Worm (Caenorhabditis elegans) whole organism, midembryonic: Measurements from ENCODE around the gene cyp-44A1.

Experiments
- T22C8.4 ChIP-seq: fragments of 200-800 bp; sonication (Bioruptor generic); IDR thresholded peaks from 2 replicates; pipeline ENCODE4 v1.3.6; 2022; ENCODE audit warnings: missing genetic modification characterization, missing compliant biosample characterization
- cog-1 ChIP-seq: sonication (generic microtip); optimal IDR thresholded peaks from 2 replicates; lab custom pipeline; 2016; ENCODE audit warnings: missing genetic modification characterization, missing compliant biosample characterization
- flt-1 ChIP-seq: fragments of 200-800 bp; sonication (Bioruptor generic); IDR thresholded peaks from 2 replicates; pipeline ENCODE4 v1.3.6; 2022; ENCODE audit warnings: missing genetic modification characterization, missing compliant biosample characterization
- klf-2 ChIP-seq: fragments of 200-800 bp; sonication (Bioruptor generic); conservative IDR thresholded peaks from 2 replicates; pipeline ENCODE4 v1.3.6; 2022; ENCODE audit warnings: missing genetic modification reagents, missing genetic modification characterization, missing compliant biosample characterization
- med-1 ChIP-seq: sonication (generic microtip); optimal IDR thresholded peaks from 2 replicates; lab custom pipeline; 2017; ENCODE audit warnings: missing genetic modification characterization, mild to moderate bottlenecking, missing compliant biosample characterization, antibody characterized with exemption, missing genetic modification reagents; ENCODE audit not compliant: insufficient read depth
- ref-1 ChIP-seq: fragments of 200-800 bp; sonication (Bioruptor generic); conservative IDR thresholded peaks from 2 replicates; pipeline ENCODE4 v1.3.6; 2022; ENCODE audit warnings: missing genetic modification reagents, missing genetic modification characterization, missing compliant biosample characterization
- tab-1 ChIP-seq: fragments of 200-800 bp; sonication (Bioruptor generic); IDR thresholded peaks from 2 replicates; pipeline ENCODE4 v1.3.6; 2022; ENCODE audit warnings: missing genetic modification characterization, missing compliant biosample characterization
- ztf-23 ChIP-seq: fragments of 200-800 bp; sonication (Bioruptor generic); IDR thresholded peaks from 2 replicates; pipeline ENCODE4 v1.3.6; 2022; ENCODE audit warnings: missing genetic modification reagents, missing genetic modification characterization, missing compliant biosample characterization
- ztf-29 ChIP-seq: fragments of 200-800 bp; sonication (Bioruptor generic); IDR thresholded peaks from 2 replicates; pipeline ENCODE4 v1.3.6; 2022; ENCODE audit warnings: missing genetic modification reagents, missing genetic modification characterization, missing compliant biosample characterization

Gene cyp-44A1

DNA sequence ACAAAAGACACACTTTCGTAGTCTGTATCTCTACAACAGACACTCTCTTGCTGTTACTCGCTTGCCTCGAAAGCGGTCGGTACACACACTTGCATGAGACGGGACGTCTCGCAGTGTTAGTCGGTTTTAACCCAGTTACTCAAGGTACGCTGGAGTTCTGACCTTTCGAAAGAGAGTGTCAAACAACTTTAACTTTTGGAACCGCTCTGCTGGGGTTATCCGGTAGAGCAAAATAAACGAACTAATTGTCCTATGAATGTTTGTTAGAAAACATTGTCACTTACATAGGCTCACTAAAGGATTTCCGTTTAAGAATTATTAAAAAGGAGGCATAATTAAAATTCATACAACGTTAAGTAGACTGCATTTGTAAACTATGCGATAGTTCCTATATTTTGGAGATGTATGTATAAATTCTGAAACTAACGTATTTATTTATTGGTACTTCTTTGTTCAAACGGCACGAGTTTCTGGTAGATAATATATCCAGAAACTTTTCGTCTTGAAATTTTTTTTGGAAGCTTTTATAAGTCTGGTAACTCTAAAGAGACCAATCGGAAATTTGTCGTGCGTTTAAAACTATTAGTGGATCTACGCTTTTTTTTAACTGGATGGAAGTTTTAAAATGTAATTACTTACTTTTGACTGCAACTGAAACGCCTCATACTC, 39.8 kb downstream of the cyp-44A1 start:
- TF ChIP-seq med-1 = peak; percentile 60
- peak; percentile 53; the same call in 1 of the 2 replicates for TF ChIP-seq ref-1 (GFP tag; lab: Robert Waterston, UW)
- no peak; the same call in none of the 2 replicates for TF ChIP-seq klf-2 (GFP tag; lab: Robert Waterston, UW)
- peak; percentile 64 for TF ChIP-seq T22C8.4
- TF ChIP-seq ztf-23 (GFP tag; lab: Robert Waterston, UW) = peak; percentile 84
- TF ChIP-seq ztf-29 (GFP tag; lab: Robert Waterston, UW) = 0 out of 2 replicates have a peak, but pooled peaks have one; percentile 40
- peak; percentile 95 for TF ChIP-seq cog-1 (tag; lab: Kevin White, UChicago)
- peak; percentile 93 for TF ChIP-seq flt-1 (GFP tag; lab: Robert Waterston, UW)
- TF ChIP-seq tab-1 = peak; percentile 82

- TF ChIP-seq tab-1 = no peak
- TF ChIP-seq flt-1 (GFP tag; lab: Robert Waterston, UW) = no peak
- no peak for TF ChIP-seq ztf-29 (GFP tag; lab: Robert Waterston, UW)
- no peak for TF ChIP-seq ztf-23 (GFP tag; lab: Robert Waterston, UW)
- TF ChIP-seq T22C8.4 = no peak
- TF ChIP-seq cog-1 (tag; lab: Kevin White, UChicago) = no peak
- TF ChIP-seq med-1 = no peak
- no peak for TF ChIP-seq ref-1 (GFP tag; lab: Robert Waterston, UW)
- TF ChIP-seq klf-2 (GFP tag; lab: Robert Waterston, UW) = no peak
These were observed 40.3 kb downstream of the cyp-44A1 start for ce11 chrII:5544145-5544515.

- TF ChIP-seq ref-1 (GFP tag; lab: Robert Waterston, UW) (no peak), ztf-29 (GFP tag; lab: Robert Waterston, UW) (no peak), klf-2 (GFP tag; lab: Robert Waterston, UW) (no peak), flt-1 (GFP tag; lab: Robert Waterston, UW) (no peak), T22C8.4 (no peak), ztf-23 (GFP tag; lab: Robert Waterston, UW) (no peak), cog-1 (tag; lab: Kevin White, UChicago) (no peak), tab-1 (no peak), med-1 (no peak)
These were observed 40.9 kb downstream of the cyp-44A1 start, which contains the start of gene ins-13 for ce11 chrII:5544764-5545163. TSS of gene ins-13 (minus strand) at chrII:5544864.

- TF ChIP-seq med-1 (no peak), flt-1 (GFP tag; lab: Robert Waterston, UW) (no peak), tab-1 (no peak), klf-2 (GFP tag; lab: Robert Waterston, UW) (no peak), ztf-29 (GFP tag; lab: Robert Waterston, UW) (no peak), T22C8.4 (no peak), cog-1 (tag; lab: Kevin White, UChicago) (no peak), ref-1 (GFP tag; lab: Robert Waterston, UW) (no peak)
These were observed 43.6 kb downstream of the cyp-44A1 start, which contains the start of gene acdh-2 for ce11 chrII:5547442-5547894. TSS of gene acdh-2 (minus strand) at chrII:5547492.

DNA sequence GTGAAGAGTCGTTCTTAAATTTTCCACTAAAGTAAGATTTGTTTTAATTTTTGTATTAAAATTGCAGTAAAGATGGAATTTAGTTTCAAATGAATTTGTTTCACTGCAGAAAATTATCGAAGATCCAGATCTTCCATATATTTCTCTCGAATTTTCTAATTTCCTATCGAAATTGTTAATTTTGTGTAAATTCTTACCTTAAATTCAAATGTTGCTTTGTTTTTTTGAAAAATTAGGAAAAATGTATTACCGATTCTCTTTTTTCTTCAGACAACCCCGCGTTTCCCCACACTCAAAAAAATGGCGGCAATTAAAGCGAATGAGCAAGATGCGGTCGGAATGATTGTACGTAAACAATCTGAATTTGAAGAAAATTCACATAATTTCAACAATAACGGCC, 45.9 kb downstream of the cyp-44A1 start, which contains the start of gene C17C3.6:
C17C3.6 (plus strand) TSS at position 301 of the 400 bp plus-strand sequence.
- no peak for TF ChIP-seq ztf-29 (GFP tag; lab: Robert Waterston, UW)
- TF ChIP-seq T22C8.4 = no peak
- no peak for TF ChIP-seq med-1
- TF ChIP-seq ztf-23 (GFP tag; lab: Robert Waterston, UW) = no peak
- TF ChIP-seq tab-1 = no peak
- TF ChIP-seq klf-2 (GFP tag; lab: Robert Waterston, UW) = no peak
- no peak for TF ChIP-seq flt-1 (GFP tag; lab: Robert Waterston, UW)
- TF ChIP-seq ref-1 (GFP tag; lab: Robert Waterston, UW) = no peak
- TF ChIP-seq cog-1 (tag; lab: Kevin White, UChicago) = no peak

DNA sequence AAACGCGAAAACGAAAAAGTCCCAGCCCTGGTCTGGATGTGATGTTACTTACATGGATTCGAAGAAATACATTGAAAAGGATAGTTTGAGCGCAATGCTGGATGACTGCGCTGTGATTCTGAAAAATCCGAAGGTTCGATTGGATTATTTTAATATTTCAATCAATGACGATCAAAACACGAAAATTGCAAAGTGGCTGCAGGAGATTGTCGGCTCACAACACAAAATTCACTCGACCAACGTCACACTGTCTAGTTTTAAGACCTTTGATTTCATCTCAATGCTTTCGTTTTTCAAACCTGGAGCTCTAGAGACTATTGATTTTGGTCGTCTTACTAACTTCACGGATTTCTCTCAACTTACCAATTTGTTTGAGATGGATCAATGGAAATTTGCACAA, 47.7 kb downstream of the cyp-44A1 start, which contains the start of gene C17C3.5:
C17C3.5 (plus strand) TSS at position 301 of the 400 bp plus-strand sequence.
- TF ChIP-seq cog-1 (tag; lab: Kevin White, UChicago) = no peak
- TF ChIP-seq T22C8.4 = no peak
- TF ChIP-seq med-1 = no peak
- TF ChIP-seq klf-2 (GFP tag; lab: Robert Waterston, UW) = no peak
- TF ChIP-seq tab-1 = no peak
- TF ChIP-seq ztf-23 (GFP tag; lab: Robert Waterston, UW) = no peak
- TF ChIP-seq ref-1 (GFP tag; lab: Robert Waterston, UW) = no peak
- no peak for TF ChIP-seq flt-1 (GFP tag; lab: Robert Waterston, UW)
- no peak for TF ChIP-seq ztf-29 (GFP tag; lab: Robert Waterston, UW)

DNA sequence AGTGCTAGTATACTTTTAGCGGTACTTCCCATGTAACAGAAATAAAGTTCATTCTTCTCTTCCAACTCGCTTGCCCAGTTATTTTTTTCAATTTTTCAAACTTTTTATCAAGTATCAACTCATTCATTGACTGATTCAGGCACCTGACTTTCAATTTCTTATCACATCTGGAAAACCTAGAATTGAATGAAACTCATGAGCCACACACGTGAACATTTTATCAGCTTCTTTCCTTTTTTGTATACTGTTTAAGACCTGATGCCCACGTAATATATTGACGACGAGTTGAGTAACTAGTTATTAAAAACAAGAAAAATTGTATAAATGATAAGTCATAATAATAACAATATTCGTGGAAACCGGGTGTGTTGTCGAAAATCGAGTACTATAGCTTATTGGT, 49.7 kb downstream of the cyp-44A1 start:
- TF ChIP-seq tab-1 (no peak), cog-1 (tag; lab: Kevin White, UChicago) (no peak), klf-2 (GFP tag; lab: Robert Waterston, UW) (no peak), T22C8.4 (no peak), ref-1 (GFP tag; lab: Robert Waterston, UW) (no peak), med-1 (no peak), flt-1 (GFP tag; lab: Robert Waterston, UW) (no peak), ztf-29 (GFP tag; lab: Robert Waterston, UW) (no peak), ztf-23 (GFP tag; lab: Robert Waterston, UW) (no peak)

ce11 chrII:5554317-5554716, 50.5 kb downstream of the cyp-44A1 start, which contains the start of gene ins-12:
TSS of gene ins-12 (plus strand) at chrII:5554617.
- TF ChIP-seq T22C8.4 = no peak

DNA sequence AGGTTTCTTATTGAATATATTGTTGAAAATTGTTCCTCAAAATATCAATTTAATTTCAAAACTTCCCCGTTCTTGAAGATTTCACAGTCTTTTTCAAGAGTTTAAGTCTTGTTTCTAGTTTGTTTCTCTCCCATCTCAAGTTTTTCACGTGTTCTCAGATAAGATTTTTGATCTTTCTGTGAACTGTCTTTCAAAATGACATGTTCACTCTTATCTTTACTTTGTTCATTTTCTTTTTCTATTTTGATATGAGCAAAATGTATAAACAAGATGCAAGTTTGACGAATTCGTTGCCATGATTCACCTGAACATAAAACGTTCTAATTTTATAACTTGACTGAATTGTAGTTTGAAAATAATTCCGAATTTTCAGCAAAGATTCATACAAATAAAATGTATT, 50.9 kb downstream of the cyp-44A1 start:
- TF ChIP-seq ztf-29 (GFP tag; lab: Robert Waterston, UW) = no peak
- no peak for TF ChIP-seq flt-1 (GFP tag; lab: Robert Waterston, UW)
- TF ChIP-seq tab-1 = no peak
- no peak for TF ChIP-seq ztf-23 (GFP tag; lab: Robert Waterston, UW)
- no peak for TF ChIP-seq T22C8.4
- no peak for TF ChIP-seq klf-2 (GFP tag; lab: Robert Waterston, UW)
- no peak for TF ChIP-seq cog-1 (tag; lab: Kevin White, UChicago)
- TF ChIP-seq ref-1 (GFP tag; lab: Robert Waterston, UW) = no peak
- TF ChIP-seq med-1 = no peak
